Worm (Caenorhabditis elegans) whole organism, late embryonic: ENCODE measurements around the gene hda-2.

Experiments
- C38D4.7 ChIP-seq: fragments of 200-800 bp; sonication (Bioruptor generic); optimal IDR thresholded peaks from 2 replicates; lab custom pipeline; 2018; ENCODE audit warnings: mild to moderate bottlenecking, missing genetic modification characterization, moderate library complexity, missing compliant biosample characterization
- F13H6.1 ChIP-seq: sonication (generic microtip); optimal IDR thresholded peaks from 2 replicates; lab custom pipeline; 2016; ENCODE audit warnings: missing genetic modification characterization, missing compliant biosample characterization
- K02D7.2 ChIP-seq: sonication (generic microtip); optimal IDR thresholded peaks from 2 replicates; lab custom pipeline; 2017; ENCODE audit warnings: mild to moderate bottlenecking, missing genetic modification characterization, missing compliant biosample characterization
- ama-1 ChIP-seq: fragments of 150-350 bp; optimal IDR thresholded peaks from 2 replicates; lab custom pipeline; 2014
- ceh-18 ChIP-seq: sonication (generic microtip); optimal IDR thresholded peaks from 2 replicates; lab custom pipeline; 2016; ENCODE audit warnings: missing genetic modification characterization, missing compliant biosample characterization
- ceh-2 ChIP-seq: sonication (generic microtip); optimal IDR thresholded peaks from 2 replicates; lab custom pipeline; 2016; ENCODE audit warnings: missing genotype, missing genetic modification characterization, missing compliant biosample characterization
- ceh-22 ChIP-seq: sonication (generic microtip); optimal IDR thresholded peaks from 2 replicates; lab custom pipeline; 2017; ENCODE audit warnings: missing biosample characterization, missing genetic modification characterization
- ceh-24 ChIP-seq: sonication (generic microtip); optimal IDR thresholded peaks from 2 replicates; lab custom pipeline; 2016; ENCODE audit warnings: mild to moderate bottlenecking, missing genetic modification characterization, missing compliant biosample characterization
- ceh-30 ChIP-seq: fragments of 150-350 bp; optimal IDR thresholded peaks from 2 replicates; lab custom pipeline; 2014; ENCODE audit warnings: missing biosample characterization, missing genetic modification characterization
- ceh-34 ChIP-seq: sonication (generic microtip); optimal IDR thresholded peaks from 2 replicates; lab custom pipeline; 2016; ENCODE audit warnings: mild to moderate bottlenecking, missing genetic modification characterization, missing compliant biosample characterization
- ceh-9 ChIP-seq: sonication (generic microtip); optimal IDR thresholded peaks from 2 replicates; lab custom pipeline; 2016; ENCODE audit warnings: mild to moderate bottlenecking, missing genetic modification characterization, inconsistent platforms, missing compliant biosample characterization
- elt-2 ChIP-seq: sonication (generic microtip); optimal IDR thresholded peaks from 2 replicates; lab custom pipeline; 2016; ENCODE audit warnings: missing genetic modification reagents, missing genetic modification characterization, missing compliant biosample characterization
- elt-4 ChIP-seq: sonication (generic microtip); optimal IDR thresholded peaks from 2 replicates; lab custom pipeline; 2016; ENCODE audit warnings: missing genetic modification characterization, missing compliant biosample characterization
- eyg-1 ChIP-seq: sonication (generic microtip); optimal IDR thresholded peaks from 2 replicates; lab custom pipeline; 2016; ENCODE audit warnings: missing genotype, missing genetic modification characterization, missing compliant biosample characterization
- fax-1 ChIP-seq: sonication (generic microtip); optimal IDR thresholded peaks from 2 replicates; lab custom pipeline; 2016; ENCODE audit warnings: missing genotype, missing genetic modification characterization, missing compliant biosample characterization
- fkh-10 ChIP-seq: fragments of 150-350 bp; optimal IDR thresholded peaks from 2 replicates; lab custom pipeline; 2014; ENCODE audit warnings: missing biosample characterization, missing genetic modification reagents, missing genetic modification characterization
- fkh-6 ChIP-seq: sonication (generic microtip); optimal IDR thresholded peaks from 2 replicates; lab custom pipeline; 2016; ENCODE audit warnings: missing genetic modification characterization, missing compliant biosample characterization
- hlh-6 ChIP-seq: sonication (generic microtip); optimal IDR thresholded peaks from 2 replicates; lab custom pipeline; 2016; ENCODE audit warnings: missing genotype, missing genetic modification characterization, missing compliant biosample characterization
- hlh-8 ChIP-seq: sonication (generic microtip); optimal IDR thresholded peaks from 2 replicates; lab custom pipeline; 2016; ENCODE audit warnings: missing genotype, missing genetic modification characterization, missing compliant biosample characterization
- lin-11 ChIP-seq: fragments of 200-800 bp; sonication (Bioruptor generic); optimal IDR thresholded peaks from 2 replicates; lab custom pipeline; 2018; ENCODE audit warnings: mild to moderate bottlenecking, missing genetic modification characterization, missing compliant biosample characterization
- madf-2 ChIP-seq: sonication (generic microtip); optimal IDR thresholded peaks from 2 replicates; lab custom pipeline; 2017; ENCODE audit warnings: missing genetic modification characterization, missing compliant biosample characterization
- mec-3 ChIP-seq: sonication (generic microtip); optimal IDR thresholded peaks from 2 replicates; lab custom pipeline; 2016; ENCODE audit warnings: borderline replicate concordance, missing genetic modification characterization, missing compliant biosample characterization
- nfya-1 ChIP-seq: sonication (generic microtip); optimal IDR thresholded peaks from 2 replicates; lab custom pipeline; 2017; ENCODE audit warnings: missing genetic modification characterization, mild to moderate bottlenecking, missing compliant biosample characterization, antibody characterized with exemption, moderate library complexity
- npax-4 ChIP-seq: sonication (generic microtip); optimal IDR thresholded peaks from 2 replicates; lab custom pipeline; 2016; ENCODE audit warnings: missing genetic modification characterization, missing compliant biosample characterization
- pat-9 ChIP-seq: fragments of 200-800 bp; sonication (Bioruptor generic); optimal IDR thresholded peaks from 2 replicates; lab custom pipeline; 2018; ENCODE audit warnings: mild to moderate bottlenecking, missing genetic modification characterization, moderate library complexity, missing compliant biosample characterization
- pha-2 ChIP-seq: sonication (generic microtip); optimal IDR thresholded peaks from 2 replicates; lab custom pipeline; 2017; ENCODE audit warnings: mild to moderate bottlenecking, missing genetic modification characterization, missing compliant biosample characterization
- pha-4 ChIP-seq: fragments of 150-350 bp; optimal IDR thresholded peaks from 2 replicates; lab custom pipeline; 2018; ENCODE audit warnings: missing biosample characterization, missing genetic modification reagents, missing genetic modification characterization
- pros-1 ChIP-seq: fragments of 150-350 bp; optimal IDR thresholded peaks from 2 replicates; lab custom pipeline; 2014; ENCODE audit warnings: missing biosample characterization, missing genetic modification reagents, missing genetic modification characterization
- ref-2 ChIP-seq: sonication (generic microtip); optimal IDR thresholded peaks from 2 replicates; lab custom pipeline; 2016; ENCODE audit warnings: missing genetic modification characterization, missing compliant biosample characterization
- rnt-1 ChIP-seq: sonication (generic microtip); optimal IDR thresholded peaks from 2 replicates; lab custom pipeline; 2016; ENCODE audit warnings: missing genetic modification characterization, missing compliant biosample characterization
- sdc-2 ChIP-seq: sonication (generic microtip); optimal IDR thresholded peaks from 2 replicates; lab custom pipeline; 2016; ENCODE audit warnings: missing genotype, missing genetic modification characterization, missing compliant biosample characterization
- sox-2 ChIP-seq: fragments of 200-800 bp; sonication (Bioruptor generic); IDR thresholded peaks from 2 replicates; pipeline ENCODE4 v1.3.6; 2022; ENCODE audit warnings: missing genetic modification reagents, missing genetic modification characterization, missing compliant biosample characterization
- sox-4 ChIP-seq: sonication (generic microtip); optimal IDR thresholded peaks from 2 replicates; lab custom pipeline; 2017; ENCODE audit warnings: mild to moderate bottlenecking, missing genetic modification characterization, inconsistent platforms, missing compliant biosample characterization
- syd-9 ChIP-seq: sonication (generic microtip); optimal IDR thresholded peaks from 2 replicates; lab custom pipeline; 2016; ENCODE audit warnings: mild to moderate bottlenecking, missing genetic modification characterization, moderate library complexity, missing compliant biosample characterization
- unc-42 ChIP-seq: sonication (generic microtip); optimal IDR thresholded peaks from 2 replicates; lab custom pipeline; 2016; ENCODE audit warnings: missing genotype, missing genetic modification characterization, missing compliant biosample characterization
- unc-86 ChIP-seq: sonication (generic microtip); optimal IDR thresholded peaks from 2 replicates; lab custom pipeline; 2016; ENCODE audit warnings: missing genetic modification characterization, missing compliant biosample characterization
- zip-5 ChIP-seq: sonication (generic microtip); optimal IDR thresholded peaks from 2 replicates; lab custom pipeline; 2016; ENCODE audit warnings: missing genetic modification characterization, missing compliant biosample characterization

Gene hda-2

DNA sequence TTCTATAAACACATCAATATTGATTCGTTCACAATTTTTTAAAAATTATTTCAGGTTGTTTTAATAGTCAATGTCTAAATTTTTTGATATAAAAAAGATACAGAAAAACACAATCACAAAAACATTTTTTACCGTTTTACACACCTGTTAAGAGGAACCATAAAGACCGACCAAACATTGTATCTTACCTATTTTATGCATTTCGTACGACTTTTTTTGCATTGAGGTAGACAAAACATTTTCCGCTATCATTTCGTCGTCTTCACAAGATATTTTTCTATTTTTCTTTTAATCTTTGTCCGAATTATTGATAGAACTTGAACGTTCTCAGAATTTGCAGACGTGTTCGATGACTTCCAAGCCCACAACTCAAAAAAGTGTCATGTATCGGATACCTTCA lies 14.0 kb downstream of the hda-2 start, which contains the start of gene glna-2:
Gene glna-2 (plus strand): TSS at position 301 of the 400 bp plus-strand sequence.
- TF ChIP-seq fkh-10 (GFP tag; lab: Kevin White, UChicago), result no peak
- TF ChIP-seq syd-9 (tag; lab: Kevin White, UChicago), result no peak
- TF ChIP-seq pros-1 (tag; lab: Kevin White, UChicago), result no peak
- TF ChIP-seq K02D7.2 (tag; lab: Kevin White, UChicago), result no peak
- TF ChIP-seq eyg-1 (tag; lab: Kevin White, UChicago), result no peak
- no peak for TF ChIP-seq elt-4 (tag; lab: Kevin White, UChicago)
- no peak for TF ChIP-seq ceh-24 (tag; lab: Kevin White, UChicago)
- no peak for TF ChIP-seq unc-42 (tag; lab: Kevin White, UChicago)
- no peak for TF ChIP-seq unc-86 (tag; lab: Kevin White, UChicago)
- no peak for TF ChIP-seq sdc-2 (tag; lab: Kevin White, UChicago)

DNA sequence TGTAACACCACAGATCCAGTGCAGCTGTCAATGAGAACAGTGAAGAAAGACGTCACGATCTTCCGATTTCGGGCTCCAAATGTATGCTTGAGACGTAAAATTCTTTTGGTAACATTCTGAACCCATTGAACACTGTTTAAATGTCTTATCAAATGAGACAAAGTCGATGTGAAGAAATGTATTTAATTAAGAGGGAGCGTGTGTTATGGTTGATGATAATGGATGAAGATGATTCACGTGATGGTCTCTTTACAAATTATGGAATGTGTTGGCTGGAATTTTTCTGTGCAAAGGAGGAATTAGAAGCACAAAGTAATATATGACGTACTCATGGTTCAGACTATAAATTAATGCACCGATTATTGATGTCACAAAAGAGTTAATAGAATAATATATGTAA lies 15.4 kb downstream of the hda-2 start:
- TF ChIP-seq zip-5 (tag; lab: Kevin White, UChicago), result no peak
- no peak for TF ChIP-seq pha-4
- TF ChIP-seq lin-11 (tag; lab: Kevin White, UChicago), result no peak
- no peak for TF ChIP-seq ceh-9 (tag; lab: Kevin White, UChicago)
- no peak for TF ChIP-seq fkh-6 (tag; lab: Kevin White, UChicago)
- TF ChIP-seq hlh-8 (tag; lab: Kevin White, UChicago), result no peak
- TF ChIP-seq sdc-2 (tag; lab: Kevin White, UChicago), result no peak
- TF ChIP-seq ama-1 (lab: Kevin White, UChicago), result no peak
- TF ChIP-seq nfya-1 (tag; lab: Kevin White, UChicago), result no peak
- TF ChIP-seq fax-1, result no peak
- no peak for TF ChIP-seq sox-2 (GFP tag; lab: Robert Waterston, UW)
- TF ChIP-seq mec-3, result no peak
- no peak for TF ChIP-seq ceh-22 (tag; lab: Kevin White, UChicago)
- no peak for TF ChIP-seq ceh-34 (tag; lab: Kevin White, UChicago)
- TF ChIP-seq F13H6.1 (tag; lab: Kevin White, UChicago), result no peak
- TF ChIP-seq fkh-10 (GFP tag; lab: Kevin White, UChicago), result no peak
- TF ChIP-seq, all 69 proteins: peak for 0

DNA sequence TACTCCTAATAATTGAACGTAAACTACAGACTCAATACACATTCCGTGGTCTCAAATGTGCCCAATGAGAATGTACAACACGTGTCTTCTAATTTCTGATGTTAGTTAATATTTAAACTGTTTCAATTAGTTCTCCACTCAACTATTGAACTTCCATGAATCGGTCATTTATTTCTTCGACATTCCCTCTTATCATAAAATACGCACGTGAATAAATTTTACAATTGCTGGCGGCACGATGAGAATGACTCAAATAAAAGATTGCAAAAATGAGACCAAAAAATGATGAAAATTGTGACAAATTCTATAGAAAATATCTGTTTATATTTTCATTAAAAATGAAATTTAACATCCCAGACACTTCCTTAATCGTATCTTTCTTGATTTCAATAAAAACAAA lies 17.6 kb downstream of the hda-2 start:
- no peak for TF ChIP-seq sox-4 (tag; lab: Kevin White, UChicago)
- TF ChIP-seq hlh-6 (tag; lab: Kevin White, UChicago), result no peak

DNA sequence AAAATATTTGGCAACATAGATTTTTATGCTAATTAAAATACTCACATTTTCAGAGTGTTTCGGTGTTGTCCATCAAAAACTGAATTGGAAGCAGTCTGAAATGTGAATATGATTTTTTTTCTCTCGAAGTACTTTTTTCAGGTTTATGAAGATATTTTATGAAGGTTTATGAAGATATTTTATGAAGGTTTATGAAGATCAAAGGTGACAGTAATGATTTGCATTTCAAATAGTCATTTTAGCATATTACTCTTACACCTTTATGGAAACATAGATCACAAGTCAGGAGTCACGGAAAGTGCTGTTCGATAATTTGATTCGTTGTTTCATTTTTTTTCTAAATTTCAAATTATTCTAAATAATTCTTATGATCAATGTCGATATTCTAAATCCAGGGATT lies 18.2 kb downstream of the hda-2 start, which contains the start of gene pgp-11:
Gene pgp-11 (minus strand): TSS at position 101 of the 400 bp plus-strand sequence.
- no peak for TF ChIP-seq ceh-30 (tag; lab: Kevin White, UChicago)
- no peak for TF ChIP-seq ref-2
- TF ChIP-seq rnt-1 (tag; lab: Kevin White, UChicago), result no peak
- TF ChIP-seq syd-9 (tag; lab: Kevin White, UChicago), result no peak
- TF ChIP-seq ceh-18 (tag; lab: Kevin White, UChicago), result no peak
- no peak for TF ChIP-seq pat-9 (tag; lab: Kevin White, UChicago)
- no peak for TF ChIP-seq unc-42 (tag; lab: Kevin White, UChicago)
- TF ChIP-seq fax-1, result no peak
- TF ChIP-seq ceh-2 (tag; lab: Kevin White, UChicago), result no peak
- no peak for TF ChIP-seq madf-2 (tag; lab: Kevin White, UChicago)
- TF ChIP-seq unc-86 (tag; lab: Kevin White, UChicago), result no peak
- TF ChIP-seq C38D4.7, result no peak
- no peak for TF ChIP-seq mec-3
- TF ChIP-seq ceh-9 (tag; lab: Kevin White, UChicago), result no peak
- no peak for TF ChIP-seq pha-2 (tag; lab: Kevin White, UChicago)
- TF ChIP-seq elt-2, result no peak
- TF ChIP-seq npax-4 (tag; lab: Kevin White, UChicago), result no peak
- TF ChIP-seq fkh-10 (GFP tag; lab: Kevin White, UChicago), result no peak
